Worm (Caenorhabditis elegans) whole organism, L4 larva: Measurements from ENCODE around the gene fbxa-153.

Experiments
- D1046.2 ChIP-seq: fragments of 200-800 bp; sonication (Bioruptor generic); IDR thresholded peaks from 2 replicates; pipeline ENCODE4 v1.3.6; 2022; ENCODE audit warnings: missing genetic modification characterization, missing compliant biosample characterization
- Y105C5A.15 ChIP-seq: fragments of 200-800 bp; sonication (Bioruptor generic); IDR thresholded peaks from 2 replicates; pipeline ENCODE4 v1.3.6; 2022; ENCODE audit warnings: missing genetic modification characterization, missing compliant biosample characterization
- ama-1 ChIP-seq: fragments of 150-350 bp; optimal IDR thresholded peaks from 2 replicates; lab custom pipeline; 2014; ENCODE audit warnings: inconsistent platforms, mixed read lengths
- ceh-20 ChIP-seq: fragments of 200-800 bp; sonication (Bioruptor generic); IDR thresholded peaks from 2 replicates; pipeline ENCODE4 v1.3.6; 2022; ENCODE audit warnings: missing genetic modification reagents, missing genetic modification characterization, missing compliant biosample characterization
- ceh-32 ChIP-seq: sonication (generic microtip); optimal IDR thresholded peaks from 2 replicates; lab custom pipeline; 2016; ENCODE audit warnings: mild to moderate bottlenecking, missing genetic modification characterization, missing compliant biosample characterization; ENCODE audit not compliant: poor library complexity
- ces-1 ChIP-seq: fragments of 150-350 bp; sonication (generic microtip); optimal IDR thresholded peaks from 4 replicates; lab custom pipeline; 2014; ENCODE audit warnings: missing biosample characterization, missing genetic modification reagents, missing genetic modification characterization
- cey-2 ChIP-seq: sonication (generic microtip); optimal IDR thresholded peaks from 3 replicates; lab custom pipeline; 2017; ENCODE audit warnings: missing genetic modification characterization, mild to moderate bottlenecking, missing compliant biosample characterization, antibody characterized with exemption, borderline replicate concordance; ENCODE audit not compliant: insufficient read depth
- dmd-9 ChIP-seq: fragments of 200-800 bp; sonication (Bioruptor generic); IDR thresholded peaks from 2 replicates; pipeline ENCODE4 v1.3.6; 2022; ENCODE audit warnings: missing genetic modification reagents, missing genetic modification characterization, missing compliant biosample characterization
- duxl-1 ChIP-seq: sonication (generic microtip); optimal IDR thresholded peaks from 2 replicates; lab custom pipeline; 2016; ENCODE audit warnings: mild to moderate bottlenecking, missing genetic modification characterization, moderate library complexity, missing compliant biosample characterization; ENCODE audit not compliant: poor library complexity
- hlh-11 ChIP-seq: fragments of 200-800 bp; sonication (Bioruptor generic); optimal IDR thresholded peaks from 2 replicates; lab custom pipeline; 2018; ENCODE audit warnings: mild to moderate bottlenecking, missing genetic modification characterization, missing compliant biosample characterization
- lin-13 ChIP-seq: fragments of 150-350 bp; optimal IDR thresholded peaks from 2 replicates; lab custom pipeline; 2014; ENCODE audit warnings: missing biosample characterization, missing genetic modification reagents, missing genetic modification characterization
- nhr-102 ChIP-seq: sonication (generic microtip); optimal IDR thresholded peaks from 2 replicates; lab custom pipeline; 2016; ENCODE audit warnings: mild to moderate bottlenecking, missing genetic modification characterization, moderate library complexity, missing compliant biosample characterization
- nhr-28 ChIP-seq: fragments of 150-350 bp; optimal IDR thresholded peaks from 2 replicates; lab custom pipeline; 2014; ENCODE audit warnings: missing biosample characterization, missing genetic modification characterization
- nhr-48 ChIP-seq: sonication (generic microtip); optimal IDR thresholded peaks from 2 replicates; lab custom pipeline; 2016; ENCODE audit warnings: mild to moderate bottlenecking, missing genetic modification characterization, missing compliant biosample characterization
- snpc-4 ChIP-seq: fragments of 150-350 bp; optimal IDR thresholded peaks from 2 replicates; lab custom pipeline; 2014; ENCODE audit warnings: missing biosample characterization, missing genetic modification characterization
- spr-1 ChIP-seq: sonication (generic microtip); optimal IDR thresholded peaks from 2 replicates; lab custom pipeline; 2016; ENCODE audit warnings: mild to moderate bottlenecking, missing genetic modification characterization, missing compliant biosample characterization
- tag-97 ChIP-seq: fragments of 200-800 bp; sonication (Bioruptor generic); IDR thresholded peaks from 2 replicates; pipeline ENCODE4 v1.3.6; 2022; ENCODE audit warnings: missing genetic modification characterization, missing compliant biosample characterization
- unc-39 ChIP-seq: sonication (generic microtip); optimal IDR thresholded peaks from 2 replicates; lab custom pipeline; 2017; ENCODE audit warnings: missing biosample characterization, missing genetic modification characterization
- unc-62 ChIP-seq, 3 experiments: fragments of 150-350 bp in 1 of 3; sonication (generic microtip); optimal IDR thresholded peaks in 2 of 3; peaks in 1 of 3; 1 replicate in 1 of 3; 2 replicates in 2 of 3; lab custom pipeline; 2014 to 2017; ENCODE audit warnings: missing biosample characterization in 3 of 3, missing genetic modification characterization in 3 of 3, missing genetic modification reagents in 3 of 3, missing genotype in 1 of 3
- zip-2 ChIP-seq: fragments of 150-350 bp; optimal IDR thresholded peaks from 2 replicates; lab custom pipeline; 2014; ENCODE audit warnings: missing biosample characterization, missing genetic modification characterization

The fbxa-153 gene

DNA sequence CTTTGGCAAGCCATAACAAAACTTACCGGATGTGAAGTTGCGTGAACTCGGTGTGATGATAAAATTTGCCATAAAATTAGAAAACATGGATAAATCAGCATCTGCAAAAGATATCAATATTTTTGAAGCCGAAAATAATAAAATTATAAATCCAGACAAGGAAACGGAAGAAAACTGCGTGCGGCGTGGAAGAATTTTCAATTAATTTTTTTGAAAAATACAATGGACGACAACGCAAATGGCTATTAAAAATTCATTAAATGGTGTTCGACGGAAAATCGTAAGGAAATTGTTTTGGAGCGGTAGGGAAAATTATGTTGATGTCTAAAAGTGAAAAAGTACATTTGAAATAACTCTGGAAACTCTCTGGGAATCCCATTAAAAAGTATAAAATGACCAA, 51.1 kb downstream of the fbxa-153 start, which contains the start of gene acr-18:
TSS of gene acr-18 (minus strand) at position 101 of the 400 bp plus-strand sequence.
- no peak for TF ChIP-seq unc-39
- no peak for TF ChIP-seq duxl-1
- TF ChIP-seq hlh-11 (tag; lab: Kevin White, UChicago): no peak
- no peak for TF ChIP-seq dmd-9
- TF ChIP-seq cey-2 (tag; lab: Kevin White, UChicago): no peak
- TF ChIP-seq lin-13 (GFP tag; lab: Kevin White, UChicago): no peak
- TF ChIP-seq zip-2 (tag; lab: Kevin White, UChicago): no peak
- no peak for TF ChIP-seq ceh-32 (tag; lab: Kevin White, UChicago)
- no peak for TF ChIP-seq nhr-28 (tag; lab: Kevin White, UChicago)
- no peak for TF ChIP-seq D1046.2
- no peak for TF ChIP-seq unc-62 (GFP tag; optimal IDR thresholded peaks at IDR 0.05 in 1 of 2; lab: Kevin White, UChicago)
- TF ChIP-seq unc-62 (tag; optimal IDR thresholded peaks at IDR 0.05; lab: Kevin White, UChicago): no peak
- no peak for TF ChIP-seq snpc-4
- TF ChIP-seq spr-1 (tag; lab: Kevin White, UChicago): no peak
- TF ChIP-seq Y105C5A.15 (GFP tag; lab: Robert Waterston, UW): no peak
- TF ChIP-seq ceh-20 (GFP tag; lab: Robert Waterston, UW): no peak
- TF ChIP-seq ces-1 (GFP tag; lab: Kevin White, UChicago): no peak
- TF ChIP-seq ama-1 (lab: Kevin White, UChicago): no peak
- no peak for TF ChIP-seq tag-97
- no peak for TF ChIP-seq nhr-102 (tag; lab: Kevin White, UChicago)
- TF ChIP-seq nhr-48 (tag; lab: Kevin White, UChicago): no peak
